Worm (Caenorhabditis elegans) whole organism, L4/young adult: ENCODE measurements around the gene nhr-106.

Experiments used
- W03F9.2 ChIP-seq: fragments of 150-350 bp; optimal IDR thresholded peaks from 2 replicates; lab custom pipeline; 2014; ENCODE audit warnings: missing biosample characterization, missing genetic modification characterization
- dao-5 ChIP-seq: sonication (generic microtip); optimal IDR thresholded peaks from 2 replicates; lab custom pipeline; 2016; ENCODE audit warnings: missing genotype, missing genetic modification characterization, moderate library complexity, missing compliant biosample characterization
- him-1 ChIP-seq: sonication (generic microtip); optimal IDR thresholded peaks from 2 replicates; lab custom pipeline; 2016; ENCODE audit warnings: missing genotype, missing genetic modification reagents, missing genetic modification characterization, missing compliant biosample characterization

ce11 chrV:446574-446973, 42.8 kb upstream of the nhr-106 start, which contains the start of gene srh-34:
- TF ChIP-seq him-1 (tag; lab: Kevin White, UChicago) (no peak), dao-5 (no peak), W03F9.2 (tag; lab: Kevin White, UChicago) (no peak)
